Fruit fly (Drosophila melanogaster) Kc167 (cell line): Measurements from ENCODE around the gene Cad96Cb.

Experiments used
- Sin3A ChIP-seq: fragments of >200 bp; optimal IDR thresholded peaks from 2 replicates; lab custom pipeline; 2018; ENCODE audit warnings: missing external identifiers
- psq ChIP-seq: fragments of >200 bp; optimal IDR thresholded peaks from 2 replicates; lab custom pipeline; 2017; ENCODE audit warnings: missing external identifiers
- ttk ChIP-seq: sonication (Bioruptor generic); optimal IDR thresholded peaks from 2 replicates; lab custom pipeline; 2017; ENCODE audit warnings: missing external identifiers

DNA sequence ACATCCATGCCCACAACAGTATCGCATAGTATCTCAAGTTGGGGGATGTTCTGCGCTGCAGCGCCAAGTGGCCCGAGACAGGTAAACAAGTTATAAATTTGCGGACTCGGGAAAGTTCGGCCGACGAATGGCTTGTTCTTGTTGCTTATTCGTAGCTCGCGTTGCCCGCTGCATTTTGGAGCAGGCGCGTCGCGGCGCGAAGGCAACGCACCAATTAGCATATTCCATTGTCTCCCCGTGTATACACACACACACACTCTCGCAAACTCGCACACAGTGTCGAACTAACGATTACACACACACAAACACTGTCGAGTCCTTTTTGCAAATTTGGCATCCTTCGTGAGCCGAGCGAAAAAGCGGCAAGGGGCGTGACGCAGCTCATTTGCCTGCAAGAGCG, 43.1 kb downstream of the Cad96Cb start:
- TF ChIP-seq Sin3A (lab: Kevin White, UChicago) = no peak
- TF ChIP-seq ttk (lab: Kevin White, UChicago) = no peak
- no peak for TF ChIP-seq psq
